Worm (Caenorhabditis elegans) whole organism, young adult: ENCODE data around the gene arl-3.
A peak's percentile ranks its signal among the peaks of the same experiment; 100 is the strongest.

ENCODE experiments used
- B0261.1 ChIP-seq: sonication (generic microtip); optimal IDR thresholded peaks from 2 replicates; lab custom pipeline; 2016; ENCODE audit warnings: mild to moderate bottlenecking, missing genetic modification characterization, moderate library complexity, missing compliant biosample characterization
- F23B12.7 ChIP-seq: sonication (generic microtip); optimal IDR thresholded peaks from 2 replicates; lab custom pipeline; 2017; ENCODE audit warnings: missing genetic modification characterization, mild to moderate bottlenecking, missing compliant biosample characterization, antibody characterized with exemption, moderate library complexity; ENCODE audit not compliant: insufficient read depth
- F52B5.7 ChIP-seq: sonication (generic microtip); optimal IDR thresholded peaks from 2 replicates; lab custom pipeline; 2016; ENCODE audit warnings: mild to moderate bottlenecking, missing genetic modification characterization, missing compliant biosample characterization
- Y53G8AR.9 ChIP-seq: fragments of 200-800 bp; sonication (Bioruptor generic); conservative IDR thresholded peaks from 2 replicates; pipeline ENCODE4 v1.3.6; 2022; ENCODE audit warnings: missing genetic modification reagents, missing genetic modification characterization, missing compliant biosample characterization
- ama-1 ChIP-seq, 3 experiments: fragments of 150-350 bp in 1 of 3; sonication (generic microtip) in 2 of 3; optimal IDR thresholded peaks; 2 replicates each; lab custom pipeline; 2014 to 2018; ENCODE audit warnings: missing biosample characterization in 2 of 3, missing genetic modification characterization in 2 of 3, missing genetic modification reagents in 2 of 3
- aptf-3 ChIP-seq: fragments of 200-800 bp; sonication (Bioruptor generic); IDR thresholded peaks from 2 replicates; pipeline ENCODE4 v1.3.6; 2022; ENCODE audit warnings: missing genetic modification characterization, missing compliant biosample characterization
- cebp-2 ChIP-seq: fragments of 200-800 bp; sonication (Bioruptor generic); IDR thresholded peaks from 2 replicates; pipeline ENCODE4 v1.3.6; 2022; ENCODE audit warnings: missing genetic modification characterization, missing compliant biosample characterization
- ceh-79 ChIP-seq: sonication (generic microtip); optimal IDR thresholded peaks from 2 replicates; lab custom pipeline; 2017; ENCODE audit warnings: mild to moderate bottlenecking, missing genetic modification characterization, missing compliant biosample characterization
- ceh-91 ChIP-seq: fragments of 200-800 bp; sonication (Bioruptor generic); IDR thresholded peaks from 2 replicates; pipeline ENCODE4 v1.3.6; 2022; ENCODE audit warnings: missing genetic modification reagents, missing genetic modification characterization, missing compliant biosample characterization
- dpff-1 ChIP-seq: sonication (generic microtip); optimal IDR thresholded peaks from 2 replicates; lab custom pipeline; 2017; ENCODE audit warnings: mild to moderate bottlenecking, missing genetic modification characterization, missing compliant biosample characterization
- dpl-1 ChIP-seq: fragments of 150-350 bp; optimal IDR thresholded peaks from 2 replicates; lab custom pipeline; 2014; ENCODE audit warnings: missing biosample characterization, missing genetic modification reagents, missing genetic modification characterization
- ets-4 ChIP-seq: fragments of 200-800 bp; sonication (Bioruptor generic); optimal IDR thresholded peaks from 2 replicates; lab custom pipeline; 2018; ENCODE audit warnings: mild to moderate bottlenecking, missing genetic modification characterization, missing compliant biosample characterization
- him-1 ChIP-seq: sonication (generic microtip); optimal IDR thresholded peaks from 2 replicates; lab custom pipeline; 2016; ENCODE audit warnings: missing genotype, missing genetic modification reagents, missing genetic modification characterization, missing compliant biosample characterization
- hmg-1.2 ChIP-seq: fragments of 200-800 bp; sonication (Bioruptor generic); IDR thresholded peaks from 2 replicates; pipeline ENCODE4 v1.3.6; 2022; ENCODE audit warnings: missing genetic modification reagents, missing genetic modification characterization, missing compliant biosample characterization
- lag-1 ChIP-seq: fragments of 200-800 bp; sonication (Bioruptor generic); IDR thresholded peaks from 2 replicates; pipeline ENCODE4 v1.3.6; 2022; ENCODE audit warnings: missing genetic modification reagents, missing genetic modification characterization, missing compliant biosample characterization
- let-526 ChIP-seq: fragments of 200-800 bp; sonication (Bioruptor generic); IDR thresholded peaks from 2 replicates; pipeline ENCODE4 v1.3.6; 2022; ENCODE audit warnings: missing genetic modification reagents, missing genetic modification characterization, missing compliant biosample characterization
- let-607 ChIP-seq, 2 experiments: fragments of 200-800 bp in 1 of 2; sonication (Bioruptor generic) in 1 of 2; sonication (generic microtip) in 1 of 2; optimal IDR thresholded peaks; 2 replicates each; lab custom pipeline; 2016 to 2018; ENCODE audit warnings: mild to moderate bottlenecking in 2 of 2, missing compliant biosample characterization in 2 of 2, missing genetic modification characterization in 2 of 2, moderate library complexity in 2 of 2, missing genotype in 1 of 2
- lin-26 ChIP-seq: fragments of 200-800 bp; sonication (Bioruptor generic); IDR thresholded peaks from 2 replicates; pipeline ENCODE4 v1.3.6; 2022; ENCODE audit warnings: missing genetic modification reagents, missing genetic modification characterization, missing compliant biosample characterization
- lin-35 ChIP-seq, 3 experiments: fragments of 150-350 bp in 2 of 3; sonication (generic microtip) in 1 of 3; optimal IDR thresholded peaks; 2 replicates each; lab custom pipeline; 2014 to 2018; ENCODE audit warnings: missing biosample characterization in 3 of 3, missing genetic modification characterization in 3 of 3, missing genetic modification reagents in 3 of 3
- lin-54 ChIP-seq: fragments of 200-800 bp; sonication (Bioruptor generic); optimal IDR thresholded peaks from 2 replicates; lab custom pipeline; 2018; ENCODE audit warnings: mild to moderate bottlenecking, missing genetic modification characterization, missing compliant biosample characterization
- lir-1 ChIP-seq: fragments of 200-800 bp; sonication (Bioruptor generic); conservative IDR thresholded peaks from 2 replicates; pipeline ENCODE4 v1.3.6; 2022; ENCODE audit warnings: missing genetic modification reagents, missing genetic modification characterization, missing compliant biosample characterization
- lsl-1 ChIP-seq: fragments of 200-800 bp; sonication (Bioruptor generic); optimal IDR thresholded peaks from 2 replicates; lab custom pipeline; 2018; ENCODE audit warnings: mild to moderate bottlenecking, missing genetic modification characterization, moderate library complexity, missing compliant biosample characterization
- mes-4 ChIP-seq: sonication (generic microtip); optimal IDR thresholded peaks from 2 replicates; lab custom pipeline; 2016; ENCODE audit warnings: missing genotype, missing genetic modification characterization, missing compliant biosample characterization
- nfya-2 ChIP-seq: fragments of 200-800 bp; sonication (Bioruptor generic); IDR thresholded peaks from 2 replicates; pipeline ENCODE4 v1.3.6; 2022; ENCODE audit warnings: missing genetic modification reagents, missing genetic modification characterization, missing compliant biosample characterization
- nhr-179 ChIP-seq: sonication (generic microtip); optimal IDR thresholded peaks from 2 replicates; lab custom pipeline; 2016; ENCODE audit warnings: mild to moderate bottlenecking, missing genetic modification characterization, missing compliant biosample characterization
- nhr-90 ChIP-seq: sonication (generic microtip); optimal IDR thresholded peaks from 2 replicates; lab custom pipeline; 2016; ENCODE audit warnings: missing genotype, mild to moderate bottlenecking, missing genetic modification characterization, missing compliant biosample characterization
- pha-4 ChIP-seq: fragments of 150-350 bp; sonication (generic microtip); optimal IDR thresholded peaks from 2 replicates; lab custom pipeline; 2014; ENCODE audit warnings: missing biosample characterization, missing genetic modification reagents, missing genetic modification characterization
- snpc-4 ChIP-seq, 5 experiments: fragments of 150-350 bp in 1 of 5; sonication (generic microtip) in 4 of 5; optimal IDR thresholded peaks; 2 replicates each; lab custom pipeline; 2014 to 2018; ENCODE audit warnings: missing genetic modification characterization in 5 of 5, missing biosample characterization in 3 of 5, antibody characterized with exemption in 2 of 5, mild to moderate bottlenecking in 2 of 5, missing compliant biosample characterization in 2 of 5, missing genotype in 2 of 5, moderate library complexity in 2 of 5, missing genetic modification reagents in 1 of 5
- sptf-2 ChIP-seq: fragments of 200-800 bp; sonication (Bioruptor generic); optimal IDR thresholded peaks from 2 replicates; lab custom pipeline; 2018; ENCODE audit warnings: mild to moderate bottlenecking, missing genetic modification characterization, missing compliant biosample characterization
- tbp1 ChIP-seq: fragments of 200-800 bp; sonication (Bioruptor generic); optimal IDR thresholded peaks from 2 replicates; lab custom pipeline; 2018; ENCODE audit warnings: mild to moderate bottlenecking, missing genetic modification characterization, missing compliant biosample characterization
- unc-130 ChIP-seq: sonication (generic microtip); optimal IDR thresholded peaks from 2 replicates; lab custom pipeline; 2016; ENCODE audit warnings: missing genetic modification reagents, missing genetic modification characterization, missing compliant biosample characterization
- zfh-2 ChIP-seq: fragments of 200-800 bp; sonication (Bioruptor generic); conservative IDR thresholded peaks from 2 replicates; pipeline ENCODE4 v1.3.6; 2022; ENCODE audit warnings: missing genetic modification reagents, missing genetic modification characterization, missing compliant biosample characterization
- ztf-28 ChIP-seq: fragments of 200-800 bp; sonication (Bioruptor generic); IDR thresholded peaks from 2 replicates; pipeline ENCODE4 v1.3.6; 2022; ENCODE audit warnings: missing genetic modification reagents, missing genetic modification characterization, missing compliant biosample characterization
- ztf-3 ChIP-seq: fragments of 200-800 bp; sonication (Bioruptor generic); optimal IDR thresholded peaks from 2 replicates; lab custom pipeline; 2018; ENCODE audit warnings: mild to moderate bottlenecking, missing genetic modification characterization, missing compliant biosample characterization
- ztf-6 ChIP-seq: fragments of 200-800 bp; sonication (Bioruptor generic); IDR thresholded peaks from 2 replicates; pipeline ENCODE4 v1.3.6; 2022; ENCODE audit warnings: missing genetic modification reagents, missing genetic modification characterization, missing compliant biosample characterization

The arl-3 gene

ce11 chrII:14598367-14598766, 7.9 kb upstream of the arl-3 start (continued):
- TF ChIP-seq zfh-2 (GFP tag; lab: Robert Waterston, UW) (no peak), Y53G8AR.9 (no peak), ets-4 (GFP tag; lab: Kevin White, UChicago) (no peak), ztf-6 (GFP tag; lab: Robert Waterston, UW) (no peak), B0261.1 (tag; lab: Kevin White, UChicago) (no peak), unc-130 (no peak), nfya-2 (no peak), nhr-90 (tag; lab: Kevin White, UChicago) (no peak), let-526 (peak; percentile 31; the same call in 1 of the 2 replicates), lin-35 (GFP tag; optimal IDR thresholded peaks at IDR 0.05; lab: Kevin White, UChicago) (no peak), sptf-2 (GFP tag; lab: Kevin White, UChicago) (no peak), pha-4 (tag; lab: Kevin White, UChicago) (no peak), F23B12.7 (tag; lab: Kevin White, UChicago) (peak; percentile 6), cebp-2 (GFP tag; lab: Robert Waterston, UW) (no peak), lir-1 (GFP tag; lab: Robert Waterston, UW) (no peak), lsl-1 (GFP tag; lab: Kevin White, UChicago) (no peak), lin-26 (GFP tag; lab: Robert Waterston, UW) (no peak), ztf-3 (no peak), aptf-3 (GFP tag; lab: Robert Waterston, UW) (no peak), snpc-4 (GFP tag; optimal IDR thresholded peaks at IDR 0.05; lab: Kevin White, UChicago) (no peak), snpc-4 (tag; optimal IDR thresholded peaks at IDR 0.05; lab: Kevin White, UChicago) (peak in 1 of 4 experiments; percentile 17), dpl-1 (GFP tag; lab: Kevin White, UChicago) (no peak), lin-54 (GFP tag; lab: Kevin White, UChicago) (peak; percentile 40), F52B5.7 (tag; lab: Kevin White, UChicago) (no peak)

- TF ChIP-seq ztf-28 (GFP tag; lab: Robert Waterston, UW) (no peak), hmg-1.2 (GFP tag; lab: Robert Waterston, UW) (peak; percentile 20; the same call in 1 of the 2 replicates), ama-1 (optimal IDR thresholded peaks at IDR 0.05; lab: Kevin White, UChicago) (peak; percentile 72), ama-1 (GFP tag; optimal IDR thresholded peaks at IDR 0.05; lab: Kevin White, UChicago) (no peak), him-1 (tag; lab: Kevin White, UChicago) (no peak), lag-1 (GFP tag; lab: Robert Waterston, UW) (no peak), nhr-179 (tag; lab: Kevin White, UChicago) (no peak), pha-4 (tag; lab: Kevin White, UChicago) (no peak), ceh-91 (GFP tag; lab: Robert Waterston, UW) (no peak), mes-4 (tag; lab: Kevin White, UChicago) (no peak), tbp1 (no peak), let-607 (tag; optimal IDR thresholded peaks at IDR 0.05; lab: Kevin White, UChicago) (no peak), dpff-1 (tag; lab: Kevin White, UChicago) (no peak), ceh-79 (no peak)
- TF ChIP-seq, all 124 proteins: peak for 2
Measured at ce11 chrII:14599284-14599862, 6.9 kb upstream of the arl-3 start.
